Worm (Caenorhabditis elegans) whole organism, young adult: ENCODE data around the gene ugt-7.
A peak's percentile ranks its signal among the peaks of the same experiment; 100 is the strongest.

Experiments
- B0019.2 ChIP-seq: fragments of 200-800 bp; sonication (Bioruptor generic); conservative IDR thresholded peaks from 2 replicates; pipeline ENCODE4 v1.3.6; 2022; ENCODE audit warnings: missing genetic modification reagents, missing genetic modification characterization, missing compliant biosample characterization
- B0261.1 ChIP-seq: sonication (generic microtip); optimal IDR thresholded peaks from 2 replicates; lab custom pipeline; 2016; ENCODE audit warnings: mild to moderate bottlenecking, missing genetic modification characterization, moderate library complexity, missing compliant biosample characterization
- B0336.3 ChIP-seq: fragments of 200-800 bp; sonication (Bioruptor generic); IDR thresholded peaks from 2 replicates; pipeline ENCODE4 v1.3.6; 2022; ENCODE audit warnings: missing genetic modification characterization, missing compliant biosample characterization
- D2030.7 ChIP-seq: fragments of 200-800 bp; sonication (Bioruptor generic); IDR thresholded peaks from 2 replicates; pipeline ENCODE4 v1.3.6; 2022; ENCODE audit warnings: missing genetic modification reagents, missing genetic modification characterization, missing compliant biosample characterization
- F10E7.11 ChIP-seq: sonication (generic microtip); optimal IDR thresholded peaks from 2 replicates; lab custom pipeline; 2017; ENCODE audit warnings: mild to moderate bottlenecking, missing genetic modification characterization, moderate library complexity, missing compliant biosample characterization
- F33H1.4 ChIP-seq: fragments of 200-800 bp; sonication (Bioruptor generic); IDR thresholded peaks from 2 replicates; pipeline ENCODE4 v1.3.6; 2022; ENCODE audit warnings: missing genetic modification reagents, missing genetic modification characterization, missing compliant biosample characterization
- F37B4.10 ChIP-seq: fragments of 200-800 bp; sonication (Bioruptor generic); IDR thresholded peaks from 2 replicates; pipeline ENCODE4 v1.3.6; 2022; ENCODE audit warnings: missing genetic modification characterization, missing compliant biosample characterization
- K11D2.4 ChIP-seq: fragments of 200-800 bp; sonication (Bioruptor generic); IDR thresholded peaks from 2 replicates; pipeline ENCODE4 v1.3.6; 2022; ENCODE audit warnings: missing genetic modification reagents, missing genetic modification characterization, missing compliant biosample characterization
- aptf-2 ChIP-seq: fragments of 200-800 bp; sonication (Bioruptor generic); conservative IDR thresholded peaks from 2 replicates; pipeline ENCODE4 v1.3.6; 2022; ENCODE audit warnings: missing genetic modification reagents, missing genetic modification characterization, missing compliant biosample characterization
- attf-6 ChIP-seq: fragments of 200-800 bp; sonication (Bioruptor generic); IDR thresholded peaks from 2 replicates; pipeline ENCODE4 v1.3.6; 2022; ENCODE audit warnings: missing genetic modification reagents, missing genetic modification characterization, missing compliant biosample characterization
- bed-1 ChIP-seq: fragments of 200-800 bp; sonication (Bioruptor generic); IDR thresholded peaks from 2 replicates; pipeline ENCODE4 v1.3.6; 2022; ENCODE audit warnings: missing genetic modification reagents, missing genetic modification characterization, missing compliant biosample characterization
- ccch-3 ChIP-seq: fragments of 200-800 bp; sonication (Bioruptor generic); optimal IDR thresholded peaks from 2 replicates; lab custom pipeline; 2018; ENCODE audit warnings: mild to moderate bottlenecking, missing genetic modification characterization, missing compliant biosample characterization
- cebp-1 ChIP-seq, 2 experiments: fragments of 200-800 bp in 1 of 2; sonication (Bioruptor generic) in 1 of 2; sonication (generic microtip) in 1 of 2; IDR thresholded peaks in 1 of 2; optimal IDR thresholded peaks in 1 of 2; 2 replicates each; pipeline versions ENCODE4 v1.3.6 to Lab custom; 2017 to 2022; ENCODE audit warnings: missing compliant biosample characterization in 2 of 2, missing genetic modification characterization in 2 of 2, mild to moderate bottlenecking in 1 of 2, missing genetic modification reagents in 1 of 2, moderate library complexity in 1 of 2
- cebp-2 ChIP-seq: fragments of 200-800 bp; sonication (Bioruptor generic); IDR thresholded peaks from 2 replicates; pipeline ENCODE4 v1.3.6; 2022; ENCODE audit warnings: missing genetic modification characterization, missing compliant biosample characterization
- ceh-40 ChIP-seq: fragments of 200-800 bp; sonication (Bioruptor generic); IDR thresholded peaks from 2 replicates; pipeline ENCODE4 v1.3.6; 2022; ENCODE audit warnings: missing genetic modification characterization, missing compliant biosample characterization
- die-1 ChIP-seq: sonication (generic microtip); optimal IDR thresholded peaks from 2 replicates; lab custom pipeline; 2016; ENCODE audit warnings: missing genotype, mild to moderate bottlenecking, missing genetic modification characterization, missing compliant biosample characterization
- dox-1 ChIP-seq: fragments of 200-800 bp; sonication (Bioruptor generic); IDR thresholded peaks from 2 replicates; pipeline ENCODE4 v1.3.6; 2022; ENCODE audit warnings: missing genetic modification reagents, missing genetic modification characterization, missing compliant biosample characterization
- dpff-1 ChIP-seq: sonication (generic microtip); optimal IDR thresholded peaks from 2 replicates; lab custom pipeline; 2017; ENCODE audit warnings: mild to moderate bottlenecking, missing genetic modification characterization, missing compliant biosample characterization
- dpl-1 ChIP-seq: fragments of 150-350 bp; optimal IDR thresholded peaks from 2 replicates; lab custom pipeline; 2014; ENCODE audit warnings: missing biosample characterization, missing genetic modification reagents, missing genetic modification characterization
- efl-1 ChIP-seq: fragments of 150-350 bp; optimal IDR thresholded peaks from 2 replicates; lab custom pipeline; 2014; ENCODE audit warnings: missing biosample characterization, missing genetic modification reagents, missing genetic modification characterization
- egrh-3 ChIP-seq: fragments of 200-800 bp; sonication (Bioruptor generic); IDR thresholded peaks from 2 replicates; pipeline ENCODE4 v1.3.6; 2022; ENCODE audit warnings: missing genetic modification reagents, missing genetic modification characterization, missing compliant biosample characterization
- ekl-4 ChIP-seq: fragments of 200-800 bp; sonication (Bioruptor generic); IDR thresholded peaks from 2 replicates; pipeline ENCODE4 v1.3.6; 2022; ENCODE audit warnings: missing genetic modification reagents, missing genetic modification characterization, missing compliant biosample characterization
- ets-4 ChIP-seq: fragments of 200-800 bp; sonication (Bioruptor generic); optimal IDR thresholded peaks from 2 replicates; lab custom pipeline; 2018; ENCODE audit warnings: mild to moderate bottlenecking, missing genetic modification characterization, missing compliant biosample characterization
- gei-17 ChIP-seq: fragments of 200-800 bp; sonication (Bioruptor generic); optimal IDR thresholded peaks from 2 replicates; lab custom pipeline; 2018; ENCODE audit warnings: mild to moderate bottlenecking, missing genetic modification characterization, missing compliant biosample characterization
- him-1 ChIP-seq: sonication (generic microtip); optimal IDR thresholded peaks from 2 replicates; lab custom pipeline; 2016; ENCODE audit warnings: missing genotype, missing genetic modification reagents, missing genetic modification characterization, missing compliant biosample characterization
- hmg-20 ChIP-seq: fragments of 200-800 bp; sonication (Bioruptor generic); IDR thresholded peaks from 2 replicates; pipeline ENCODE4 v1.3.6; 2022; ENCODE audit warnings: missing genetic modification reagents, missing genetic modification characterization, missing compliant biosample characterization
- hrde-1 ChIP-seq: sonication (generic microtip); optimal IDR thresholded peaks from 2 replicates; lab custom pipeline; 2016; ENCODE audit warnings: missing genetic modification characterization, mild to moderate bottlenecking, missing compliant biosample characterization, moderate library complexity, missing genotype, missing genetic modification reagents, borderline replicate concordance
- lin-54 ChIP-seq: fragments of 200-800 bp; sonication (Bioruptor generic); optimal IDR thresholded peaks from 2 replicates; lab custom pipeline; 2018; ENCODE audit warnings: mild to moderate bottlenecking, missing genetic modification characterization, missing compliant biosample characterization
- lsl-1 ChIP-seq: fragments of 200-800 bp; sonication (Bioruptor generic); optimal IDR thresholded peaks from 2 replicates; lab custom pipeline; 2018; ENCODE audit warnings: mild to moderate bottlenecking, missing genetic modification characterization, moderate library complexity, missing compliant biosample characterization
- madf-10 ChIP-seq: sonication (generic microtip); optimal IDR thresholded peaks from 2 replicates; lab custom pipeline; 2016; ENCODE audit warnings: mild to moderate bottlenecking, missing genetic modification characterization, missing compliant biosample characterization
- mel-28 ChIP-seq: sonication (generic microtip); optimal IDR thresholded peaks from 2 replicates; lab custom pipeline; 2016; ENCODE audit warnings: borderline replicate concordance, mild to moderate bottlenecking, missing genetic modification characterization, missing compliant biosample characterization
- mes-4 ChIP-seq: sonication (generic microtip); optimal IDR thresholded peaks from 2 replicates; lab custom pipeline; 2016; ENCODE audit warnings: missing genotype, missing genetic modification characterization, missing compliant biosample characterization
- mxl-1 ChIP-seq: sonication (generic microtip); optimal IDR thresholded peaks from 2 replicates; lab custom pipeline; 2016; ENCODE audit warnings: missing genetic modification characterization, missing compliant biosample characterization
- nfya-2 ChIP-seq: fragments of 200-800 bp; sonication (Bioruptor generic); IDR thresholded peaks from 2 replicates; pipeline ENCODE4 v1.3.6; 2022; ENCODE audit warnings: missing genetic modification reagents, missing genetic modification characterization, missing compliant biosample characterization
- nhr-120 ChIP-seq: fragments of 200-800 bp; sonication (Bioruptor generic); IDR thresholded peaks from 2 replicates; pipeline ENCODE4 v1.3.6; 2022; ENCODE audit warnings: missing genetic modification characterization, missing compliant biosample characterization
- nhr-179 ChIP-seq: sonication (generic microtip); optimal IDR thresholded peaks from 2 replicates; lab custom pipeline; 2016; ENCODE audit warnings: mild to moderate bottlenecking, missing genetic modification characterization, missing compliant biosample characterization
- nhr-90 ChIP-seq: sonication (generic microtip); optimal IDR thresholded peaks from 2 replicates; lab custom pipeline; 2016; ENCODE audit warnings: missing genotype, mild to moderate bottlenecking, missing genetic modification characterization, missing compliant biosample characterization
- pbrm-1 ChIP-seq: fragments of 200-800 bp; sonication (Bioruptor generic); IDR thresholded peaks from 2 replicates; pipeline ENCODE4 v1.3.6; 2022; ENCODE audit warnings: missing genetic modification reagents, missing genetic modification characterization, missing compliant biosample characterization
- rec-8 ChIP-seq, 2 experiments: sonication (generic microtip); optimal IDR thresholded peaks; 2 replicates each; lab custom pipeline; 2016; ENCODE audit warnings: mild to moderate bottlenecking in 2 of 2, missing genetic modification characterization in 2 of 2, missing genetic modification reagents in 2 of 2, missing genotype in 2 of 2, missing biosample characterization in 1 of 2, missing compliant biosample characterization in 1 of 2, moderate library complexity in 1 of 2
- repo-1 ChIP-seq: sonication (generic microtip); optimal IDR thresholded peaks from 2 replicates; lab custom pipeline; 2017; ENCODE audit warnings: mild to moderate bottlenecking, missing genetic modification characterization, missing compliant biosample characterization
- snpc-1.1 ChIP-seq: sonication (generic microtip); optimal IDR thresholded peaks from 2 replicates; lab custom pipeline; 2017; ENCODE audit warnings: missing genetic modification characterization, mild to moderate bottlenecking, missing compliant biosample characterization, antibody characterized with exemption, moderate library complexity, missing genotype, missing genetic modification reagents; ENCODE audit not compliant: insufficient read depth
- snpc-3.4 ChIP-seq: sonication (generic microtip); optimal IDR thresholded peaks from 2 replicates; lab custom pipeline; 2017; ENCODE audit warnings: missing genetic modification characterization, mild to moderate bottlenecking, missing compliant biosample characterization, antibody characterized with exemption, moderate library complexity, missing genotype, missing genetic modification reagents
- tbx-9 ChIP-seq: sonication (generic microtip); optimal IDR thresholded peaks from 2 replicates; lab custom pipeline; 2016; ENCODE audit warnings: borderline replicate concordance, missing genetic modification characterization, inconsistent platforms, missing compliant biosample characterization
- unc-130 ChIP-seq: sonication (generic microtip); optimal IDR thresholded peaks from 2 replicates; lab custom pipeline; 2016; ENCODE audit warnings: missing genetic modification reagents, missing genetic modification characterization, missing compliant biosample characterization
- unc-62 ChIP-seq: fragments of 150-350 bp; optimal IDR thresholded peaks from 2 replicates; lab custom pipeline; 2014; ENCODE audit warnings: missing biosample characterization, missing genetic modification reagents, missing genetic modification characterization
- xnd-1 ChIP-seq: sonication (generic microtip); optimal IDR thresholded peaks from 2 replicates; lab custom pipeline; 2016; ENCODE audit warnings: missing genotype, missing genetic modification reagents, missing genetic modification characterization, missing compliant biosample characterization
- ztf-18 ChIP-seq: sonication (generic microtip); optimal IDR thresholded peaks from 2 replicates; lab custom pipeline; 2016; ENCODE audit warnings: missing genotype, mild to moderate bottlenecking, missing genetic modification characterization, missing compliant biosample characterization
- ztf-26 ChIP-seq: sonication (generic microtip); optimal IDR thresholded peaks from 2 replicates; lab custom pipeline; 2017; ENCODE audit warnings: missing genetic modification characterization, missing compliant biosample characterization
- ztf-6 ChIP-seq: fragments of 200-800 bp; sonication (Bioruptor generic); IDR thresholded peaks from 2 replicates; pipeline ENCODE4 v1.3.6; 2022; ENCODE audit warnings: missing genetic modification reagents, missing genetic modification characterization, missing compliant biosample characterization

ugt-7 gene

ce11 chrV:4963606-4964005 lies 36.8 kb downstream of the ugt-7 start (continued):
- peak; percentile 98 for TF ChIP-seq xnd-1 (tag; lab: Kevin White, UChicago)
- no peak for TF ChIP-seq aptf-2 (GFP tag; lab: Robert Waterston, UW)
- peak; percentile 73 for TF ChIP-seq him-1 (tag; lab: Kevin White, UChicago)
- TF ChIP-seq nhr-179 = no peak
- no peak for TF ChIP-seq hrde-1 (tag; lab: Kevin White, UChicago)
- TF ChIP-seq pbrm-1 (GFP tag; lab: Robert Waterston, UW) = no peak
- TF ChIP-seq B0261.1 (tag; lab: Kevin White, UChicago) = no peak
- TF ChIP-seq mxl-1 (tag; lab: Kevin White, UChicago) = no peak
- TF ChIP-seq mes-4 (tag; lab: Kevin White, UChicago) = no peak
- TF ChIP-seq hmg-20 (GFP tag; lab: Robert Waterston, UW) = no peak
- no peak for TF ChIP-seq snpc-1.1 (tag; lab: Kevin White, UChicago)
- no peak for TF ChIP-seq tbx-9
- no peak for TF ChIP-seq ceh-40 (GFP tag; lab: Robert Waterston, UW)
- no peak for TF ChIP-seq egrh-3 (GFP tag; lab: Robert Waterston, UW)
- no peak for TF ChIP-seq F37B4.10 (GFP tag; lab: Robert Waterston, UW)
- TF ChIP-seq nfya-2 = no peak
- no peak for TF ChIP-seq F10E7.11 (tag; lab: Kevin White, UChicago)
- TF ChIP-seq unc-130 (GFP tag; lab: Kevin White, UChicago) = no peak
- no peak for TF ChIP-seq ztf-18 (tag; lab: Kevin White, UChicago)
- peak; percentile 99 for TF ChIP-seq lsl-1 (GFP tag; lab: Kevin White, UChicago)
- no peak for TF ChIP-seq nhr-90 (tag; lab: Kevin White, UChicago)
- no peak for TF ChIP-seq unc-62 (GFP tag; lab: Kevin White, UChicago)
- no peak for TF ChIP-seq dpff-1 (tag; lab: Kevin White, UChicago)
- TF ChIP-seq mel-28 = no peak
- TF ChIP-seq attf-6 (GFP tag; lab: Robert Waterston, UW) = no peak
- no peak for TF ChIP-seq B0019.2 (GFP tag; lab: Robert Waterston, UW)
- TF ChIP-seq cebp-2 (GFP tag; lab: Robert Waterston, UW) = no peak
- no peak for TF ChIP-seq ekl-4 (GFP tag; lab: Robert Waterston, UW)
- TF ChIP-seq gei-17 (GFP tag; lab: Kevin White, UChicago) = no peak
- TF ChIP-seq bed-1 (GFP tag; lab: Robert Waterston, UW) = no peak
- TF ChIP-seq repo-1 (tag; lab: Kevin White, UChicago) = no peak
- TF ChIP-seq ztf-26 (tag; lab: Kevin White, UChicago) = no peak
- peak; percentile 75 for TF ChIP-seq lin-54 (GFP tag; lab: Kevin White, UChicago)
- peak; percentile 6 for TF ChIP-seq snpc-3.4 (tag; lab: Kevin White, UChicago)
- TF ChIP-seq die-1 (tag; lab: Kevin White, UChicago) = no peak
- TF ChIP-seq dox-1 (GFP tag; lab: Robert Waterston, UW) = no peak
- peak; percentile 93 for TF ChIP-seq F33H1.4 (GFP tag; lab: Robert Waterston, UW)
- TF ChIP-seq ccch-3 (GFP tag; lab: Kevin White, UChicago) = no peak
- TF ChIP-seq rec-8 (tag; optimal IDR thresholded peaks at IDR 0.05; lab: Kevin White, UChicago) = no peak
- TF ChIP-seq D2030.7 (GFP tag; lab: Robert Waterston, UW) = peak; percentile 78
- TF ChIP-seq dpl-1 (GFP tag; lab: Kevin White, UChicago) = peak; percentile 9
- no peak for TF ChIP-seq K11D2.4 (GFP tag; lab: Robert Waterston, UW)
- no peak for TF ChIP-seq ets-4
- no peak for TF ChIP-seq madf-10 (tag; lab: Kevin White, UChicago)
- TF ChIP-seq B0336.3 (GFP tag; lab: Robert Waterston, UW) = no peak
- TF ChIP-seq cebp-1 (GFP tag; IDR thresholded peaks at IDR 0.05; lab: Robert Waterston, UW) = no peak
- TF ChIP-seq cebp-1 (tag; optimal IDR thresholded peaks at IDR 0.05; lab: Kevin White, UChicago) = no peak
- no peak for TF ChIP-seq ztf-6 (GFP tag; lab: Robert Waterston, UW)
- peak; percentile 52 for TF ChIP-seq efl-1 (GFP tag; lab: Kevin White, UChicago)
- no peak for TF ChIP-seq nhr-120 (GFP tag; lab: Robert Waterston, UW)
